Worm (Caenorhabditis elegans) whole organism, L1 larva: ENCODE data around the gene F07H5.13.

Experiments used
- C34B4.2 ChIP-seq: sonication (generic microtip); optimal IDR thresholded peaks from 2 replicates; lab custom pipeline; 2017; ENCODE audit warnings: mild to moderate bottlenecking, missing genetic modification characterization, missing compliant biosample characterization
- aha-1 ChIP-seq: fragments of 150-350 bp; optimal IDR thresholded peaks from 2 replicates; lab custom pipeline; 2014; ENCODE audit warnings: missing biosample characterization, missing genetic modification characterization
- aly-2 ChIP-seq: fragments of 150-350 bp; optimal IDR thresholded peaks from 2 replicates; lab custom pipeline; 2014; ENCODE audit warnings: missing biosample characterization, missing genetic modification characterization
- ceh-82 ChIP-seq, 3 experiments: fragments of 150-350 bp in 1 of 3; sonication (generic microtip) in 2 of 3; optimal IDR thresholded peaks; 2 replicates each; lab custom pipeline; 2014 to 2017; ENCODE audit warnings: missing biosample characterization in 3 of 3, missing genetic modification characterization in 3 of 3
- ces-1 ChIP-seq: fragments of 150-350 bp; optimal IDR thresholded peaks from 2 replicates; lab custom pipeline; 2014; ENCODE audit warnings: missing biosample characterization, missing genetic modification reagents, missing genetic modification characterization
- dpl-1 ChIP-seq, 3 experiments: fragments of 150-350 bp in 2 of 3; sonication (generic microtip) in 1 of 3; optimal IDR thresholded peaks; 2 replicates each; lab custom pipeline; 2014 to 2017; ENCODE audit warnings: missing biosample characterization in 3 of 3, missing genetic modification characterization in 3 of 3, missing genetic modification reagents in 3 of 3
- egl-13 ChIP-seq: sonication (generic microtip); optimal IDR thresholded peaks from 2 replicates; lab custom pipeline; 2016; ENCODE audit warnings: missing genotype, missing genetic modification reagents, missing genetic modification characterization, missing compliant biosample characterization
- elt-3 ChIP-seq, 6 experiments: fragments of 150-350 bp in 1 of 6; sonication (generic microtip); optimal IDR thresholded peaks; 2 replicates each; lab custom pipeline; 2017 to 2018; ENCODE audit warnings: missing biosample characterization in 6 of 6, missing genetic modification characterization in 6 of 6, inconsistent platforms in 1 of 6
- lir-3 ChIP-seq: sonication (generic microtip); optimal IDR thresholded peaks from 2 replicates; lab custom pipeline; 2016; ENCODE audit warnings: mild to moderate bottlenecking, missing genetic modification characterization, moderate library complexity, missing compliant biosample characterization; ENCODE audit not compliant: poor library complexity
- mep-1 ChIP-seq: fragments of 150-350 bp; optimal IDR thresholded peaks from 2 replicates; lab custom pipeline; 2014; ENCODE audit warnings: missing biosample characterization, missing genetic modification characterization
- nhr-11 ChIP-seq: fragments of 150-350 bp; optimal IDR thresholded peaks from 2 replicates; lab custom pipeline; 2014; ENCODE audit warnings: missing biosample characterization, missing genetic modification characterization
- pag-3 ChIP-seq: sonication (generic microtip); optimal IDR thresholded peaks from 2 replicates; lab custom pipeline; 2017; ENCODE audit warnings: missing genetic modification characterization, mild to moderate bottlenecking, missing compliant biosample characterization, antibody characterized with exemption, borderline replicate concordance; ENCODE audit not compliant: insufficient read depth
- snpc-4 ChIP-seq: fragments of 150-350 bp; optimal IDR thresholded peaks from 2 replicates; lab custom pipeline; 2014; ENCODE audit warnings: missing biosample characterization, missing genetic modification characterization
- ztf-11 ChIP-seq, 2 experiments: sonication (generic microtip); optimal IDR thresholded peaks; 2 replicates each; lab custom pipeline; 2016 to 2017; ENCODE audit warnings: missing genetic modification characterization in 2 of 2, missing biosample characterization in 1 of 2, missing compliant biosample characterization in 1 of 2

DNA sequence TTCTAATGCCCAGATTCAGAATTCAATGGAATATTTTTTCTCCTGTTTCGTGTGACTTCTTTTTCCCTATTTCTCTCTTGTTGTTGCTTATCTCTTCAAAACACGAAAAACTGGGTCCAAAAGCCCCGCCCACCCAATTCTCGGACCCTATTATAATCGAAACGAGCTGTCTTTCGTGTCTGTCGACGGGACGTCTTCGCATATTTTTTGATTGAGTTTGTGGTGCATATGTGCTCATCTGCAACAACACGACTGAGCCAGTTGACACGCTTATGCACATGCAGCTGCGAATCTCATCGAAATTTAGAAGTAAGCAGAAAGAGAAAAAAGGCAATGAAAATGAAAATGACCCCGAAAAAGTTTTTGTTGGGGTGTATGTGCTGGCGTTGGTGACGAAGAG lies 40.6 kb downstream of the F07H5.13 start:
- TF ChIP-seq aha-1 (tag; lab: Kevin White, UChicago) (no peak), aly-2 (tag; lab: Kevin White, UChicago) (no peak), lir-3 (no peak), elt-3 (tag; optimal IDR thresholded peaks at IDR 0.05; lab: Kevin White, UChicago) (no peak), ces-1 (GFP tag; lab: Kevin White, UChicago) (no peak), mep-1 (tag; lab: Kevin White, UChicago) (no peak), ztf-11 (tag; optimal IDR thresholded peaks at IDR 0.05; lab: Kevin White, UChicago) (no peak), ceh-82 (tag; optimal IDR thresholded peaks at IDR 0.05; lab: Kevin White, UChicago) (no peak), snpc-4 (no peak), dpl-1 (GFP tag; optimal IDR thresholded peaks at IDR 0.05; lab: Kevin White, UChicago) (no peak), nhr-11 (no peak), C34B4.2 (no peak), egl-13 (tag; lab: Kevin White, UChicago) (no peak), pag-3 (tag; lab: Kevin White, UChicago) (no peak)
